Fruit fly (Drosophila melanogaster) whole organism, embryonic: Measurements from ENCODE around the gene DnaJ-H.

Source experiments
- Ada2b ChIP-seq: fragments of 200-800 bp; sonication (Bioruptor generic); IDR thresholded peaks from 2 replicates; pipeline ENCODE4 v1.3.6; 2022; ENCODE audit warnings: missing biosample characterization, missing genetic modification characterization
- CG10267 ChIP-seq: fragments of 200-800 bp; sonication (Bioruptor generic); optimal IDR thresholded peaks from 2 replicates; lab custom pipeline; 2018; ENCODE audit warnings: missing biosample characterization, mild to moderate bottlenecking, missing genetic modification characterization, moderate library complexity
- CG11247 ChIP-seq: fragments of 200-800 bp; sonication (Bioruptor generic); IDR thresholded peaks from 2 replicates; pipeline ENCODE4 v1.3.6; 2022; ENCODE audit warnings: missing biosample characterization, missing genetic modification characterization
- CG13287 ChIP-seq: fragments of 200-800 bp; sonication (Bioruptor generic); IDR thresholded peaks from 2 replicates; pipeline ENCODE4 v1.3.6; 2022; ENCODE audit warnings: missing biosample characterization, missing genetic modification characterization; ENCODE audit not compliant: partially characterized antibody
- CG13894 ChIP-seq: fragments of 200-800 bp; sonication (Bioruptor generic); optimal IDR thresholded peaks from 3 replicates; lab custom pipeline; 2018; ENCODE audit warnings: missing biosample characterization, mild to moderate bottlenecking, missing genetic modification characterization, moderate library complexity
- CG14050 ChIP-seq: fragments of 200-800 bp; sonication (Bioruptor generic); IDR thresholded peaks from 3 replicates; pipeline ENCODE4 v1.3.6; 2022; ENCODE audit warnings: missing biosample characterization, missing genetic modification characterization
- CG14965 ChIP-seq: fragments of 200-800 bp; sonication (Bioruptor generic); optimal IDR thresholded peaks from 2 replicates; lab custom pipeline; 2016; ENCODE audit warnings: missing biosample characterization, missing genetic modification characterization, borderline replicate concordance
- CG17359 ChIP-seq: fragments of 200-800 bp; sonication (Bioruptor generic); optimal IDR thresholded peaks from 3 replicates; lab custom pipeline; 2018; ENCODE audit warnings: missing biosample characterization, mild to moderate bottlenecking, missing genetic modification characterization, moderate library complexity
- CG17829 ChIP-seq: fragments of 200-800 bp; optimal IDR thresholded peaks from 2 replicates; lab custom pipeline; 2019; ENCODE audit warnings: missing biosample characterization, mild to moderate bottlenecking, missing genetic modification characterization, moderate library complexity
- CG2129 ChIP-seq: fragments of 200-800 bp; sonication (Bioruptor generic); IDR thresholded peaks from 2 replicates; pipeline ENCODE4 v1.3.6; 2022; ENCODE audit warnings: missing biosample characterization, missing genetic modification characterization; ENCODE audit not compliant: partially characterized antibody
- CG2875 ChIP-seq: fragments of 200-800 bp; sonication (Bioruptor generic); optimal IDR thresholded peaks from 2 replicates; lab custom pipeline; 2017; ENCODE audit warnings: missing biosample characterization, mild to moderate bottlenecking, missing genetic modification characterization, missing genetic modification reagents
- CG3995 ChIP-seq: fragments of 200-800 bp; sonication (Bioruptor generic); optimal IDR thresholded peaks from 3 replicates; lab custom pipeline; 2016; ENCODE audit warnings: missing biosample characterization, missing genetic modification characterization
- CG6272 ChIP-seq: fragments of 200-800 bp; sonication (Bioruptor generic); IDR thresholded peaks from 2 replicates; pipeline ENCODE4 v1.3.6; 2022; ENCODE audit warnings: missing biosample characterization, missing genetic modification characterization
- CG7987 ChIP-seq: fragments of 200-800 bp; sonication (Bioruptor generic); optimal IDR thresholded peaks from 2 replicates; lab custom pipeline; 2018; ENCODE audit warnings: missing biosample characterization, mild to moderate bottlenecking, missing genetic modification characterization, moderate library complexity
- CoRest ChIP-seq: fragments of 200-800 bp; sonication (Bioruptor generic); optimal IDR thresholded peaks from 3 replicates; lab custom pipeline; 2018; ENCODE audit warnings: missing biosample characterization, mild to moderate bottlenecking, missing genetic modification characterization, moderate library complexity
- Deaf1 ChIP-seq: fragments of 200-800 bp; optimal IDR thresholded peaks from 3 replicates; lab custom pipeline; 2019; ENCODE audit warnings: missing biosample characterization, mild to moderate bottlenecking, missing genetic modification characterization, moderate library complexity
- Doc3 ChIP-seq: fragments of 200-800 bp; sonication (Bioruptor generic); IDR thresholded peaks from 3 replicates; pipeline ENCODE4 v1.3.6; 2022; ENCODE audit warnings: missing biosample characterization, missing genetic modification characterization; ENCODE audit not compliant: partially characterized antibody
- HLH3B ChIP-seq: fragments of 200-800 bp; sonication (Bioruptor generic); IDR thresholded peaks from 2 replicates; pipeline ENCODE4 v1.3.6; 2022; ENCODE audit warnings: missing biosample characterization, missing genetic modification characterization
- HmgD ChIP-seq: fragments of 200-800 bp; sonication (Bioruptor generic); optimal IDR thresholded peaks from 3 replicates; lab custom pipeline; 2016; ENCODE audit warnings: missing biosample characterization, missing genetic modification characterization
- Hr78 ChIP-seq, 2 experiments: fragments of 200-800 bp in 1 of 2; fragments of >200 bp in 1 of 2; sonication (Bioruptor generic) in 1 of 2; optimal IDR thresholded peaks; 2 replicates each; lab custom pipeline; 2017 to 2019; ENCODE audit warnings: missing biosample characterization in 2 of 2, missing genetic modification characterization in 2 of 2, mild to moderate bottlenecking in 1 of 2, moderate library complexity in 1 of 2
- Max ChIP-seq: fragments of 200-800 bp; sonication (Bioruptor generic); optimal IDR thresholded peaks from 2 replicates; lab custom pipeline; 2016; ENCODE audit warnings: missing biosample characterization, mild to moderate bottlenecking, missing genetic modification characterization
- Mrtf ChIP-seq: fragments of 200-800 bp; sonication (Bioruptor generic); IDR thresholded peaks from 3 replicates; pipeline ENCODE4 v1.3.6; 2022; ENCODE audit warnings: missing biosample characterization, missing genetic modification characterization
- Ptx1 ChIP-seq: fragments of 200-800 bp; sonication (Bioruptor generic); IDR thresholded peaks from 2 replicates; pipeline ENCODE4 v1.3.6; 2022; ENCODE audit warnings: missing biosample characterization, missing genetic modification characterization
- Ravus ChIP-seq: fragments of 200-800 bp; sonication (Bioruptor generic); IDR thresholded peaks from 2 replicates; pipeline ENCODE4 v1.3.6; 2022; ENCODE audit warnings: missing biosample characterization, missing genetic modification characterization
- bigmax ChIP-seq: fragments of 200-800 bp; sonication (Bioruptor generic); optimal IDR thresholded peaks from 2 replicates; lab custom pipeline; 2018; ENCODE audit warnings: missing biosample characterization, mild to moderate bottlenecking, missing genetic modification characterization
- btn ChIP-seq: fragments of 200-800 bp; sonication (Bioruptor generic); optimal IDR thresholded peaks from 2 replicates; lab custom pipeline; 2016; ENCODE audit warnings: missing biosample characterization, missing genetic modification characterization
- caup ChIP-seq: fragments of 200-800 bp; sonication (Bioruptor generic); optimal IDR thresholded peaks from 3 replicates; lab custom pipeline; 2017; ENCODE audit warnings: missing biosample characterization, mild to moderate bottlenecking, missing genetic modification characterization, moderate library complexity; ENCODE audit not compliant: severe bottlenecking
- en ChIP-seq: fragments of 200-800 bp; sonication (Bioruptor generic); optimal IDR thresholded peaks from 2 replicates; lab custom pipeline; 2016; ENCODE audit warnings: missing biosample characterization, missing genetic modification characterization
- fd102C ChIP-seq: fragments of 200-800 bp; sonication (Bioruptor generic); optimal IDR thresholded peaks from 2 replicates; lab custom pipeline; 2018; ENCODE audit warnings: missing biosample characterization, mild to moderate bottlenecking, missing genetic modification characterization, moderate library complexity
- h ChIP-seq: fragments of >200 bp; optimal IDR thresholded peaks from 2 replicates; lab custom pipeline; 2017
- hkb ChIP-seq, 2 experiments: fragments of 200-800 bp in 1 of 2; fragments of >200 bp in 1 of 2; sonication (Bioruptor generic) in 1 of 2; IDR thresholded peaks in 1 of 2; optimal IDR thresholded peaks in 1 of 2; 2 replicates each; pipeline versions ENCODE4 v1.3.6 to Lab custom; 2017 to 2022; ENCODE audit warnings: missing biosample characterization in 1 of 2, missing genetic modification characterization in 1 of 2
- insv ChIP-seq, 2 experiments: fragments of 200-800 bp; sonication (Bioruptor generic); optimal IDR thresholded peaks; 3 replicates each; lab custom pipeline; 2016 to 2018; ENCODE audit warnings: missing biosample characterization in 2 of 2, missing genetic modification characterization in 2 of 2
- lola ChIP-seq, 3 experiments: fragments of >200 bp in 2 of 3; fragments of 200-800 bp in 1 of 3; sonication (Bioruptor generic) in 1 of 3; optimal IDR thresholded peaks; 2 replicates each; lab custom pipeline; 2017 to 2019; ENCODE audit warnings: missing biosample characterization in 3 of 3, missing genetic modification characterization in 3 of 3, mild to moderate bottlenecking in 1 of 3, moderate library complexity in 1 of 3
- nom ChIP-seq: fragments of 200-800 bp; sonication (Bioruptor generic); optimal IDR thresholded peaks from 2 replicates; lab custom pipeline; 2017; ENCODE audit warnings: missing biosample characterization, missing genetic modification characterization, mild to moderate bottlenecking, moderate library complexity, missing genetic modification reagents
- p53 ChIP-seq: fragments of 200-800 bp; sonication (Bioruptor generic); optimal IDR thresholded peaks from 2 replicates; lab custom pipeline; 2016; ENCODE audit warnings: missing biosample characterization, missing genetic modification characterization
- pan ChIP-seq, 4 experiments: fragments of >200 bp in 3 of 4; fragments of 200-800 bp in 1 of 4; sonication (Bioruptor generic) in 1 of 4; optimal IDR thresholded peaks in 3 of 4; IDR thresholded peaks in 1 of 4; 2 replicates each; pipeline versions ENCODE4 v1.3.6 to Lab custom; 2017 to 2022; ENCODE audit warnings: missing biosample characterization in 2 of 4, missing genetic modification characterization in 2 of 4, mixed read lengths in 1 of 4
- pnt ChIP-seq: fragments of 200-800 bp; sonication (Bioruptor generic); optimal IDR thresholded peaks from 3 replicates; lab custom pipeline; 2016; ENCODE audit warnings: missing biosample characterization, missing genetic modification characterization
- pzg ChIP-seq: fragments of 200-800 bp; sonication (Bioruptor generic); optimal IDR thresholded peaks from 3 replicates; lab custom pipeline; 2018; ENCODE audit warnings: missing biosample characterization, mild to moderate bottlenecking, missing genetic modification characterization, moderate library complexity
- seq ChIP-seq: fragments of 200-800 bp; sonication (Bioruptor generic); IDR thresholded peaks from 2 replicates; pipeline ENCODE4 v1.3.6; 2022; ENCODE audit warnings: missing biosample characterization, missing genetic modification characterization
- so ChIP-seq: fragments of 200-800 bp; sonication (Bioruptor generic); IDR thresholded peaks from 3 replicates; pipeline ENCODE4 v1.3.6; 2022; ENCODE audit warnings: missing biosample characterization, missing genetic modification characterization
- sob ChIP-seq: fragments of 200-800 bp; sonication (Bioruptor generic); IDR thresholded peaks from 2 replicates; pipeline ENCODE4 v1.3.6; 2022; ENCODE audit warnings: missing biosample characterization, missing genetic modification characterization
- sr ChIP-seq: fragments of 200-800 bp; sonication (Bioruptor generic); IDR thresholded peaks from 3 replicates; pipeline ENCODE4 v1.3.6; 2022; ENCODE audit warnings: missing biosample characterization, missing genetic modification characterization
- sug ChIP-seq: fragments of 200-800 bp; optimal IDR thresholded peaks from 2 replicates; lab custom pipeline; 2019; ENCODE audit warnings: missing biosample characterization, mild to moderate bottlenecking, missing genetic modification characterization, moderate library complexity
- tgo ChIP-seq: fragments of 200-800 bp; sonication (Bioruptor generic); IDR thresholded peaks from 3 replicates; pipeline ENCODE4 v1.3.6; 2022; ENCODE audit warnings: missing biosample characterization, missing genetic modification characterization
- toy ChIP-seq: fragments of 200-800 bp; sonication (Bioruptor generic); IDR thresholded peaks from 2 replicates; pipeline ENCODE4 v1.3.6; 2022; ENCODE audit warnings: missing biosample characterization, missing genetic modification characterization
- trh ChIP-seq: fragments of 200-800 bp; sonication (Bioruptor generic); optimal IDR thresholded peaks from 2 replicates; lab custom pipeline; 2016; ENCODE audit warnings: missing biosample characterization, missing genetic modification characterization
- wor ChIP-seq: fragments of 200-800 bp; sonication (Bioruptor generic); IDR thresholded peaks from 2 replicates; pipeline ENCODE4 v1.3.6; 2022; ENCODE audit warnings: missing biosample characterization, missing genetic modification characterization

DnaJ-H gene

dm6 chr2L:13164994-13165801 is 674 bp downstream of the DnaJ-H start, which contains the start of gene Sirt1 (continued):
- TF ChIP-seq CG10267 (tag; lab: Kevin White, UChicago) (peak; percentile 77), h (lab: Kevin White, UChicago) (no peak), CoRest (tag; lab: Kevin White, UChicago) (peak; percentile 98), fd102C (GFP tag; lab: Kevin White, UChicago) (no peak), pzg (GFP tag; lab: Kevin White, UChicago) (peak; percentile 56), Ravus (peak; percentile 43), btn (GFP tag; lab: Kevin White, UChicago) (no peak), CG2129 (GFP tag; lab: Robert Waterston, UW) (no peak), tgo (GFP tag; lab: Robert Waterston, UW) (peak; percentile 84), CG13894 (tag; lab: Kevin White, UChicago) (peak; percentile 73), pan (optimal IDR thresholded peaks at IDR 0.05; lab: Kevin White, UChicago) (no peak), pan (GFP tag; optimal IDR thresholded peaks at IDR 0.05 in 1 of 2, IDR thresholded peaks at IDR 0.05 in 1 of 2) (peak in 1 of 2 experiments; percentile 83), Hr78 (GFP tag; optimal IDR thresholded peaks at IDR 0.05; lab: Kevin White, UChicago) (no peak), CG6272 (GFP tag; lab: Robert Waterston, UW) (peak; percentile 63), Max (GFP tag; lab: Kevin White, UChicago) (peak; percentile 49), nom (GFP tag; lab: Kevin White, UChicago) (peak; percentile 64), CG14050 (GFP tag; lab: Robert Waterston, UW) (0 out of 3 replicates have a peak, but pooled peaks have one; percentile 47), wor (GFP tag; lab: Robert Waterston, UW) (peak; percentile 75), Ptx1 (GFP tag; lab: Robert Waterston, UW) (peak; percentile 89), pnt (peak; percentile 59), caup (GFP tag; lab: Kevin White, UChicago) (peak; percentile 68), Deaf1 (peak; percentile 59), CG3995 (peak; percentile 60), en (GFP tag; lab: Kevin White, UChicago) (no peak), sob (peak; percentile 61; the same call in 1 of the 2 replicates), p53 (GFP tag; lab: Kevin White, UChicago) (no peak), CG11247 (GFP tag; lab: Robert Waterston, UW) (peak; percentile 57; the same call in 1 of the 2 replicates), HLH3B (GFP tag; lab: Robert Waterston, UW) (peak; percentile 63; the same call in 1 of the 2 replicates), CG2875 (GFP tag; lab: Kevin White, UChicago) (peak; percentile 64), trh (GFP tag; lab: Kevin White, UChicago) (peak; percentile 57), CG14965 (GFP tag; lab: Kevin White, UChicago) (no peak), sug (peak; percentile 89), CG13287 (GFP tag; lab: Robert Waterston, UW) (no peak), bigmax (no peak), Doc3 (GFP tag; lab: Robert Waterston, UW) (no peak), sr (GFP tag; lab: Robert Waterston, UW) (no peak), toy (GFP tag; lab: Robert Waterston, UW) (no peak; the same call in 1 of the 2 replicates), insv (GFP tag; optimal IDR thresholded peaks at IDR 0.05; lab: Kevin White, UChicago) (peak in 1 of 2 experiments; percentile 60), HmgD (no peak), lola (GFP tag; optimal IDR thresholded peaks at IDR 0.05; lab: Kevin White, UChicago) (peak in 1 of 3 experiments; percentile 93), seq (GFP tag; lab: Robert Waterston, UW) (peak; percentile 72; the same call in 1 of the 2 replicates), Ada2b (peak; percentile 28; the same call in 1 of the 2 replicates), hkb (optimal IDR thresholded peaks at IDR 0.05; lab: Kevin White, UChicago) (no peak), hkb (GFP tag; IDR thresholded peaks at IDR 0.05; lab: Robert Waterston, UW) (peak; percentile 46; the same call in 1 of the 2 replicates), CG7987 (GFP tag; lab: Kevin White, UChicago) (peak; percentile 24), so (GFP tag; lab: Robert Waterston, UW) (peak; percentile 70; the same call in 1 of the 3 replicates), CG17359 (tag; lab: Kevin White, UChicago) (peak; percentile 71), CG17829 (tag; lab: Kevin White, UChicago) (peak; percentile 88), Mrtf (GFP tag; lab: Robert Waterston, UW) (peak; percentile 66)
